Fruit fly (Drosophila melanogaster): ENCODE data around the gene CG43120.

The CG43120 gene

DNA sequence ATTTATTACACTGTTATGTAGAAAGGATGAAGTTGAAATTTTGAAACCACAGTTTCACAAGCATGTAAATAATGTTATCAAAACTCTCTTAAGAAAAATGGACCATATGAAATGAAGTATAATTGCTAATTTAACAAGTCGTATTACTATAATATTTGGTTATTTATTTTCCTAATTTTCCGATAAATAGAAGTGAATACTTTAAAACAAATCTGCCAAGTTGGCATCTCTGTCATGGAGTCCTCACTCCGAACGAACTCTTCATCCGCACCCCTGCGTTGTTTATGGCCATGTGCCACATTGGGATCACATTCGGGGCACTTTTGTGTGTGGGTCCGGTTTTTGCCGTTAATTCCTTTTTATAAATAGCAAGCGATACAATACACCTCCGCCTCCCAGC lies 18.2 kb downstream of the CG43120 start:
- no peak for TF ChIP-seq CG8478 (optimal IDR thresholded peaks at IDR 0.05)
- no peak for TF ChIP-seq psq (optimal IDR thresholded peaks at IDR 0.05)
- no peak for TF ChIP-seq Dll (optimal IDR thresholded peaks at IDR 0.05)
- TF ChIP-seq pan (optimal IDR thresholded peaks at IDR 0.05): no peak
- no peak for TF ChIP-seq EcR (GFP tag; optimal IDR thresholded peaks at IDR 0.05)
- no peak for TF ChIP-seq usp (GFP tag; optimal IDR thresholded peaks at IDR 0.05)

DNA sequence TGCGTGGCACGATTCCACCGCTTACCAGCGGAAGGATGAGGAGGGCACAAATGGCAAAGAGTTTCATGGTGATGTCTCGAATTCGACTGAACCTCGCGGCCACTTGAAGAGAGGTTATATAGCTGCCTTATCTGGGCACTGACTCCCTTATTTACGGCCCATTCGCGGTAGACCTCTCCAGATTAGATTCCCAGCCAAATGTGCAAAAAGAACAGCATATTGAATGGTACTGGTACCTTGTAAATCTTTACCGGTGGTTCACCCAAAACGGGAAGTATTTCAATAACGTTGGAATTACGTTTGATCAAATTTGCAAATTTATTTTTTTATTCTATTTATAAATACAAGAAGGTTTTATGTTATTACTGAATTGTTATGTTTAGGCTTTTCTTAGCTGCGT lies 20.9 kb downstream of the CG43120 start, which contains the start of gene CG3868:
Gene CG3868 (minus strand): TSS at position 94 of the 400 bp plus-strand sequence.
- TF ChIP-seq psq (optimal IDR thresholded peaks at IDR 0.05) (no peak), usp (GFP tag; optimal IDR thresholded peaks at IDR 0.05) (no peak), EcR (GFP tag; optimal IDR thresholded peaks at IDR 0.05) (no peak), pan (optimal IDR thresholded peaks at IDR 0.05) (no peak), Dll (optimal IDR thresholded peaks at IDR 0.05) (no peak), CG8478 (optimal IDR thresholded peaks at IDR 0.05) (no peak)

DNA sequence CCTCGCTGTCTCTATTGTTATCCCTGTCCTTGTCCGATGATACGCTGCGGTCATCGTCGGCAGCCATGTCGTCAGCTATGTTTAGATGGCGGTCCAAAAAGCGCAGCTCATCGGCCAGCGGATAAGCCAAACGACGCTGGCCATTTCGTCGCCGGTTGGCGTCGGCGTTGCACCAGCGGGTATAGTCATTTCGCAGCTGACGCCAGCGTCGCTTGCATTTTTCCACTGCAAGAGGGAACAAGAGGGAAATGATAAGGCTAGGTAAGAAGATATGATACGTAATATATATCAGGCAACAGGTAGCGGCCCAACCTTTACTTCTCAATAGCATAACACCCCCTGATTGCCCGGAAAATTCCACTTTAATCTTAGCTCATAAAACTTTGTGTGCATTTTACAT lies 24.9 kb downstream of the CG43120 start:
- TF ChIP-seq EcR (GFP tag; optimal IDR thresholded peaks at IDR 0.05): no peak
- TF ChIP-seq Dll (optimal IDR thresholded peaks at IDR 0.05): no peak
- TF ChIP-seq pan (optimal IDR thresholded peaks at IDR 0.05): no peak
- TF ChIP-seq psq (optimal IDR thresholded peaks at IDR 0.05): no peak
- no peak for TF ChIP-seq usp (GFP tag; optimal IDR thresholded peaks at IDR 0.05)
- TF ChIP-seq CG8478 (optimal IDR thresholded peaks at IDR 0.05): no peak

DNA sequence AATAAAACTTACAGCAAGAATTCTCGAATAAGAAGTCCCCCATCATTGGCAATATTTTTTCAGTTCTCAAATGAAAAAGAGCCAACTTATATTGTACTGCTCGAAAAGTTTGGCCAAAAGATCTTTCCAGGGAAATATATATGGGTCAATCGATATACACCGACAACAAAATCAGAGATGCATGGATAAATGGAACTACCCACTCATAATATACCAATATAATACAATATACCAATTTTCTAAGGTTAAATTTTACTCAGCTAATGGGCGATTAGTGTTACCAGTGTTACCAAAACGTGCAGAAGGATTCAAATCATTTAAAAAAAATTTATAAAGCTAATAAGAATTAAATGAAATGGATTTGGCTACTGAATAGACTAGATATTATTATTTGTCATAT lies 27.0 kb downstream of the CG43120 start:
- TF ChIP-seq usp (GFP tag; optimal IDR thresholded peaks at IDR 0.05): no peak
- TF ChIP-seq psq (optimal IDR thresholded peaks at IDR 0.05): no peak
- TF ChIP-seq EcR (GFP tag; optimal IDR thresholded peaks at IDR 0.05): no peak
- no peak for TF ChIP-seq CG8478 (optimal IDR thresholded peaks at IDR 0.05)
- TF ChIP-seq pan (optimal IDR thresholded peaks at IDR 0.05): no peak
- TF ChIP-seq Dll (optimal IDR thresholded peaks at IDR 0.05): no peak

DNA sequence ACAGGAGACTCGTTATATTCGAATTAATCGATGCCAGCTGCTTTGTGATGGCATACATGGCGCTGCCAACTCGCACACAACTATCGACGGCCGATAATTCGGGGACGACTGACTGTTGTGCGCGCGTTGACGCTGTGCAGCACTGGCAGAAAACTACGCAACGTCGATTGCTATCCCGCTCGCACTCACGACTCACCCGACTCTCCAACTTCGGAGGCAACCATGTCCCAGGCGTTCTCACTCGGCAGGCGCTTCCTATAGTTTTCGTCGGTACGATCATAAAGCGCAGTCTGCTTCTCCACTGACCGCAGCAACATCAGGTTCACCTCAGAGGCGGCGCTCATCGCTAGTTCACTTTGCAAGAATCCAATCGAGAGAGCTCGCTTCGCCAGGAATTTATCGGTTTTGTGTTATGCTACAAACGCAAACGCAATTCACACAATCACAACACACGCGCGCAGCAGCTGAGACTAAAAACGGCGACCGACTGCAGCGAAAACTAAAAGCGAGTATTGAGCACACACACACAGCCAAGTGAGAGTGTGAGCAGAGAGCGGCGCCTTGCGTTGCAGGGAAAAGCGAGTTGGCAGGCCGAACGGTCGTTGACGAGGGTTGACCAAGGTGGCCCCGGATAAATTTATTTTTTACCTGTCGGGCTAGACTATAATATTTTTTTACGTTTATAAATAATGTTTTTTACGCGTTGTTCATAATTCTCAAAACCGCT lies 27.9 kb downstream of the CG43120 start, which contains the start of gene stwl:
Gene stwl (minus strand): TSS at position 521 of the 727 bp plus-strand sequence.
- TF ChIP-seq CG8478 (optimal IDR thresholded peaks at IDR 0.05) (no peak), pan (optimal IDR thresholded peaks at IDR 0.05) (no peak), psq (optimal IDR thresholded peaks at IDR 0.05) (no peak)

DNA sequence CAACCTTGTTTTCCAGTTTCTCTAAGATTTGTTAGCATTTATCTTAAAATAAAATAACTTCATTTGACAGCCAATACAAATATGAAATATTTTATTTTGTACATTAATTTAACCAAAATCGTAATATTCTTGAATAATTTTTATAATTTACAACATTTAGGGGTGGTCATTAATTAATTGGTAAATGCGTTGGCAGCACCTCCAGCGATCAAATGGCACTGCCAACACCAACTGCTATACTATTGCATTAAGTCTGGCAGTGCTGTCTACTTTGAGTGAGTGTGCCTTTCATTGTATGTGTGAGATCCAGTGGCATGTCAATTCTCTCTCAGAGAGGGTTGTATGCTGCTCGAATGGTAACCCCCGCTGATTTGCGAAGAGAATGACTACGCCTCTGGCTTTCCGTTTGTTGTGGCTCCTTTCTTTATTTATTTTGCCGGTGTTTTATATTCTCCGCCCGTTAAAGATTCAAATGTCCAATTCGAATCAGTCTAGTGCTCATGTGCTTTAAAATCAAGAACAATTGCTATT lies 28.5 kb downstream of the CG43120 start, which contains the start of gene CG3919:
Gene CG3919 (plus strand): TSS at position 481 of the 531 bp plus-strand sequence.
- TF ChIP-seq usp (GFP tag; optimal IDR thresholded peaks at IDR 0.05): no peak
- no peak for TF ChIP-seq CG8478 (optimal IDR thresholded peaks at IDR 0.05)
- no peak for TF ChIP-seq Dll (optimal IDR thresholded peaks at IDR 0.05)
- peak; percentile 34 for TF ChIP-seq psq (optimal IDR thresholded peaks at IDR 0.05)

DNA sequence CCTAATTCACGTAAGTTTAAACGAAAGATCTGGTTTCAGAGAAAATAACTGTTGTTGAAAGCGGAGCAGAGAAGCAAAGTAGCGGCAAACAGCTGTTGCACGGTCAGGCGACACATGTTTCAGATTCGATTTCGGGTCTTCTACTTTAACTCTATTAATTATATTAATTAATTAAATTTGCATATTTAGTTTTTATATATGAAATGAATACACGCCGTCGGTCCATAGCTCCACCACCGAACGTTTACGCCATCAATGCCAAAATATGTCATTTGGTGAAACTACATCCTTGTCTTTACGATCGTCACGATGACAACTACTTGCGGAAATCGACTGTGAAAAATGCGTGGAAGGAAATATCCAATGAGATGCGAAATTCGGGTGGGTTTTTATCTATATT lies 29.2 kb downstream of the CG43120 start:
- no peak for TF ChIP-seq CG8478 (optimal IDR thresholded peaks at IDR 0.05)
- no peak for TF ChIP-seq usp (GFP tag; optimal IDR thresholded peaks at IDR 0.05)
- no peak for TF ChIP-seq psq (optimal IDR thresholded peaks at IDR 0.05)
- TF ChIP-seq EcR (GFP tag; optimal IDR thresholded peaks at IDR 0.05): no peak
- no peak for TF ChIP-seq Dll (optimal IDR thresholded peaks at IDR 0.05)
- TF ChIP-seq pan (optimal IDR thresholded peaks at IDR 0.05): no peak

DNA sequence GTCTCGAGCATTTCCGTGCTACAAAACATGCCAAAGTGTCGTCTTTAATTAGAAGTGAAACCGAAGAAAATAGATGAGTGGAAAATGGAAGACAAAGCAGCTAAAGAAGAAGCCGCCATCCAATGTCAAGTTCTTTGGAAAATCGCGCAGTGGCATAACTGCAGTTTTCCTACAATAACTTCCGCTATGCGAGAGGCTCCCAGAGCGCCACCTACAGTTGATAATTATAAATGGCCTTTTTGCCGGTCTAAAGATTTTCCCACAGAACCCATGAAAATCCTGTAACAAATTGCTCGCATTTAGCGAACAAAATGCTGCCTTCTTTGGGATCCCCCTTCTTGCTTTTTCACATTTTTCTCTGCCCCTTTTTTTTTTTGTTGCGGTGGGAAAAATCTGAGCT lies 38.3 kb downstream of the CG43120 start:
- TF ChIP-seq EcR (GFP tag; optimal IDR thresholded peaks at IDR 0.05): no peak
- no peak for TF ChIP-seq psq (optimal IDR thresholded peaks at IDR 0.05)

DNA sequence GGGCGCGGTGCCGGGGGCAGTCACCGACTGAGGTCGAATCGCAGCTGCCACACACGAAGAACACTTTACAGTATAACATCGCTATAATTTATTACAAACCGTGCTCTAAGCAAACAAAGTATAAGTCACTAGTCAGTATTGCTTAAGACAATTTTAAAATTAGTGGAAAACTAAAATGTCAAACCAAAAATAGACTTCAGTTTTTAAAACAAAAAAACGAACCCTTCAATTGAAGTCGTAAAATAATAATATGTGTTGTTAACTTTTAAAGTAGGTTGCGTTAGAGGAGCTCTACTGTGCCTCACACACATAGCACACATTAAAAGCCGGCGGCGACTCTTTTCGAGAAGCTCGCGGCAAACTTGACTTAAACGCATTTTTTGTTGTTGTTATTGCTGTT lies 40.4 kb downstream of the CG43120 start:
- TF ChIP-seq usp (GFP tag; optimal IDR thresholded peaks at IDR 0.05) (no peak), pan (optimal IDR thresholded peaks at IDR 0.05) (no peak), psq (optimal IDR thresholded peaks at IDR 0.05) (no peak), CG8478 (optimal IDR thresholded peaks at IDR 0.05) (no peak), EcR (GFP tag; optimal IDR thresholded peaks at IDR 0.05) (no peak), Dll (optimal IDR thresholded peaks at IDR 0.05) (no peak)

DNA sequence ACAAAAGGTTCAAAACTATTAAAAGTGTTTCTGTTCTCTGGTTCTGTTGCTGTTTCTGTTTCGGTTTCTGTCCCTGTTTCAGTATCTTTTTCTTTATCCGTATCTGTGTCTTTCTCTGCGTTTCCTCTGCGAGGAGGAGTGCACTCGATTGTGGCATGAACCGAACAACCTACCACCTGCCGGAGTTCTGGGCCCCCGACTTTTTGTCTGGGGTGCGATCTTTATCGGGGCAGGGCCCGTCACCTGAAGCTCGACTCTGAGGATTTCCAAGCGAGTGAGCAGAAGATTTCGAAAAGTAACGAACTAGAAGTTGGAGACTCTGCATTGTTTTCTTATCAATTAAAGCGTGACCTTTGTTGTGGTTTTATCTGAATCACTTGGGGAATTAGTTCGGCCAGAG lies 41.9 kb downstream of the CG43120 start:
- no peak for TF ChIP-seq CG8478 (optimal IDR thresholded peaks at IDR 0.05)
- TF ChIP-seq EcR (GFP tag; optimal IDR thresholded peaks at IDR 0.05): no peak
- no peak for TF ChIP-seq usp (GFP tag; optimal IDR thresholded peaks at IDR 0.05)
- no peak for TF ChIP-seq Dll (optimal IDR thresholded peaks at IDR 0.05)
- no peak for TF ChIP-seq psq (optimal IDR thresholded peaks at IDR 0.05)
- TF ChIP-seq pan (optimal IDR thresholded peaks at IDR 0.05): no peak

DNA sequence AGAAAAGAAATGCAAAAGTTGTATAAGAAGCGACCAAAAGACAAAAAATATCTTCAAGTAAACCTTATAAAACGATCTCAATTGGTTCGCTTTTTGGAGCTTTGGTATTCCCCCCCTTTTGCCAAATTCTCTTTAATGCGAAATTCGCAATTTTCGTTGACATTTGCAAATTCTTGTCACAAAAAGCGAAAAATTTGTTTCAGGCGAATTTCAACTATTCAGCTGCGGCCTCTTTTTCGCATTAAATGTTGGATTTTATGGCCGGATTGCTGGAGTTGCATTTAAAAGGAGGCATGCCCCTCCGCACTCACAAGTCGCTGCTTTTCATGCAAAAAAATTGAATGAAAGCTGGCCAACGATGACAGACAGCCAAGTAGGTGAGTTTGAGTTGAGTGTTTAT lies 43.4 kb downstream of the CG43120 start:
- TF ChIP-seq pan (optimal IDR thresholded peaks at IDR 0.05) (no peak), psq (optimal IDR thresholded peaks at IDR 0.05) (no peak), CG8478 (optimal IDR thresholded peaks at IDR 0.05) (no peak), Dll (optimal IDR thresholded peaks at IDR 0.05) (no peak), usp (GFP tag; optimal IDR thresholded peaks at IDR 0.05) (no peak), EcR (GFP tag; optimal IDR thresholded peaks at IDR 0.05) (no peak)

DNA sequence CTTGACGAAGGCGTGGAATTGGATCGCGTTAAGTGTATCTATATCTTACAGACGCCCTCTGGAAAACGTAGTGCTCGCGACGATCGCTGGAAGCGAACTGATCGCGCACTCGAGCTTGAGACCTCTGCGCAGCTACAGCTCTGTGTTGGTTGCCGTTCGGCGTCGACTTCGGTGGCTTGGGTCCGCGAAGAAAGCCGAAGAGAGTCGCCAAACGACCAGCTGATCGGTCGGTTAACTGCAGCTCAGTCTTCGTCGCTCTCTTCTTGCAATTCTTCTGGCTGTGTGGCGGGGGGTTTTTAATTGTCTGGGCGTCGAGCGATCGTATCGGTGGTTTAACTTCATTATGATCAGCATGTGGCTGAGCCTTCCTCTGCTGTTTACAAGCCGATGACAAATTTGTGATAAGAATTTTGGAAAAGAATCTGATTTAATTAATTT lies 45.6 kb downstream of the CG43120 start:
- no peak for TF ChIP-seq EcR (GFP tag; optimal IDR thresholded peaks at IDR 0.05)
- no peak for TF ChIP-seq CG8478 (optimal IDR thresholded peaks at IDR 0.05)
- no peak for TF ChIP-seq psq (optimal IDR thresholded peaks at IDR 0.05)
- no peak for TF ChIP-seq Dll (optimal IDR thresholded peaks at IDR 0.05)
- TF ChIP-seq pan (optimal IDR thresholded peaks at IDR 0.05): no peak
- no peak for TF ChIP-seq usp (GFP tag; optimal IDR thresholded peaks at IDR 0.05)

DNA sequence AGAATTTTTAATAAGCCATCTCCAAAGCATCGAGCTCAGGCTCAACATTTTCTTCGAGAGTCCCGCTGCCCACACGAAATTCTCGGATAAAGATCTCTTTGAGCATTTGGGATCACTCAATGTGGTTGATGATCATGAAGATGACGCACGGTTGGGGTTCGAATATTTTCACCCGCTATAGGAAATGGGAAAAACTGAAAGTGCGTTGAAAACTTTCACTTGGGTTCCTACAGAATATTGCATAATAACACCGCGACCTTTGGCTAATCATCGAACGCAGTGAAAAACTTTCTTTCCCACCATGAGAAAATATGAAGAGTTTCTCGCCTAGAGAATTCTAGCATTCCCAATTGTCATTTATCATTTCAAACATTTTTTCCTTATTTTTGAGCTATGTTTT lies 47.2 kb downstream of the CG43120 start:
- TF ChIP-seq psq (optimal IDR thresholded peaks at IDR 0.05) (no peak), Dll (optimal IDR thresholded peaks at IDR 0.05) (no peak), usp (GFP tag; optimal IDR thresholded peaks at IDR 0.05) (no peak), pan (optimal IDR thresholded peaks at IDR 0.05) (no peak), EcR (GFP tag; optimal IDR thresholded peaks at IDR 0.05) (no peak), CG8478 (optimal IDR thresholded peaks at IDR 0.05) (no peak)
